Worm (Caenorhabditis elegans) whole organism, young adult: ENCODE data around the gene T01H3.3.

Experiments
- B0019.2 ChIP-seq: fragments of 200-800 bp; sonication (Bioruptor generic); conservative IDR thresholded peaks from 2 replicates; pipeline ENCODE4 v1.3.6; 2022; ENCODE audit warnings: missing genetic modification reagents, missing genetic modification characterization, missing compliant biosample characterization
- B0261.1 ChIP-seq: sonication (generic microtip); optimal IDR thresholded peaks from 2 replicates; lab custom pipeline; 2016; ENCODE audit warnings: mild to moderate bottlenecking, missing genetic modification characterization, moderate library complexity, missing compliant biosample characterization
- B0336.3 ChIP-seq: fragments of 200-800 bp; sonication (Bioruptor generic); IDR thresholded peaks from 2 replicates; pipeline ENCODE4 v1.3.6; 2022; ENCODE audit warnings: missing genetic modification characterization, missing compliant biosample characterization
- C17E4.6 ChIP-seq: fragments of 200-800 bp; sonication (Bioruptor generic); IDR thresholded peaks from 2 replicates; pipeline ENCODE4 v1.3.6; 2022; ENCODE audit warnings: missing genetic modification reagents, missing genetic modification characterization, missing compliant biosample characterization
- F10E7.11 ChIP-seq: sonication (generic microtip); optimal IDR thresholded peaks from 2 replicates; lab custom pipeline; 2017; ENCODE audit warnings: mild to moderate bottlenecking, missing genetic modification characterization, moderate library complexity, missing compliant biosample characterization
- F23B12.7 ChIP-seq: sonication (generic microtip); optimal IDR thresholded peaks from 2 replicates; lab custom pipeline; 2017; ENCODE audit warnings: missing genetic modification characterization, mild to moderate bottlenecking, missing compliant biosample characterization, antibody characterized with exemption, moderate library complexity; ENCODE audit not compliant: insufficient read depth
- Y56A3A.18 ChIP-seq: fragments of 200-800 bp; sonication (Bioruptor generic); IDR thresholded peaks from 2 replicates; pipeline ENCODE4 v1.3.6; 2022; ENCODE audit warnings: missing genetic modification reagents, missing genetic modification characterization, missing compliant biosample characterization
- ZK185.1 ChIP-seq: sonication (generic microtip); optimal IDR thresholded peaks from 2 replicates; lab custom pipeline; 2016; ENCODE audit warnings: mild to moderate bottlenecking, missing genetic modification characterization, missing compliant biosample characterization; ENCODE audit not compliant: poor library complexity, severe bottlenecking
- ama-1 ChIP-seq, 3 experiments: fragments of 150-350 bp in 1 of 3; sonication (generic microtip) in 2 of 3; optimal IDR thresholded peaks; 2 replicates each; lab custom pipeline; 2014 to 2018; ENCODE audit warnings: missing biosample characterization in 2 of 3, missing genetic modification characterization in 2 of 3, missing genetic modification reagents in 2 of 3
- attf-3 ChIP-seq: fragments of 200-800 bp; sonication (Bioruptor generic); conservative IDR thresholded peaks from 2 replicates; pipeline ENCODE4 v1.3.6; 2022; ENCODE audit warnings: missing genetic modification reagents, missing genetic modification characterization, missing compliant biosample characterization
- ccch-3 ChIP-seq: fragments of 200-800 bp; sonication (Bioruptor generic); optimal IDR thresholded peaks from 2 replicates; lab custom pipeline; 2018; ENCODE audit warnings: mild to moderate bottlenecking, missing genetic modification characterization, missing compliant biosample characterization
- cebp-1 ChIP-seq, 2 experiments: fragments of 200-800 bp in 1 of 2; sonication (Bioruptor generic) in 1 of 2; sonication (generic microtip) in 1 of 2; IDR thresholded peaks in 1 of 2; optimal IDR thresholded peaks in 1 of 2; 2 replicates each; pipeline versions ENCODE4 v1.3.6 to Lab custom; 2017 to 2022; ENCODE audit warnings: missing compliant biosample characterization in 2 of 2, missing genetic modification characterization in 2 of 2, mild to moderate bottlenecking in 1 of 2, missing genetic modification reagents in 1 of 2, moderate library complexity in 1 of 2
- ceh-100 ChIP-seq: fragments of 200-800 bp; sonication (Bioruptor generic); IDR thresholded peaks from 2 replicates; pipeline ENCODE4 v1.3.6; 2022; ENCODE audit warnings: missing genetic modification reagents, missing genetic modification characterization, missing compliant biosample characterization
- ceh-27 ChIP-seq: fragments of 200-800 bp; sonication (Bioruptor generic); optimal IDR thresholded peaks from 2 replicates; lab custom pipeline; 2018; ENCODE audit warnings: mild to moderate bottlenecking, missing genetic modification characterization, moderate library complexity, missing compliant biosample characterization
- ceh-91 ChIP-seq: fragments of 200-800 bp; sonication (Bioruptor generic); IDR thresholded peaks from 2 replicates; pipeline ENCODE4 v1.3.6; 2022; ENCODE audit warnings: missing genetic modification reagents, missing genetic modification characterization, missing compliant biosample characterization
- dpl-1 ChIP-seq: fragments of 150-350 bp; optimal IDR thresholded peaks from 2 replicates; lab custom pipeline; 2014; ENCODE audit warnings: missing biosample characterization, missing genetic modification reagents, missing genetic modification characterization
- egl-18 ChIP-seq: fragments of 200-800 bp; sonication (Bioruptor generic); IDR thresholded peaks from 2 replicates; pipeline ENCODE4 v1.3.6; 2022; ENCODE audit warnings: missing genetic modification reagents, missing genetic modification characterization, missing compliant biosample characterization
- egrh-3 ChIP-seq: fragments of 200-800 bp; sonication (Bioruptor generic); IDR thresholded peaks from 2 replicates; pipeline ENCODE4 v1.3.6; 2022; ENCODE audit warnings: missing genetic modification reagents, missing genetic modification characterization, missing compliant biosample characterization
- ets-4 ChIP-seq: fragments of 200-800 bp; sonication (Bioruptor generic); optimal IDR thresholded peaks from 2 replicates; lab custom pipeline; 2018; ENCODE audit warnings: mild to moderate bottlenecking, missing genetic modification characterization, missing compliant biosample characterization
- let-607 ChIP-seq, 2 experiments: fragments of 200-800 bp in 1 of 2; sonication (Bioruptor generic) in 1 of 2; sonication (generic microtip) in 1 of 2; optimal IDR thresholded peaks; 2 replicates each; lab custom pipeline; 2016 to 2018; ENCODE audit warnings: mild to moderate bottlenecking in 2 of 2, missing compliant biosample characterization in 2 of 2, missing genetic modification characterization in 2 of 2, moderate library complexity in 2 of 2, missing genotype in 1 of 2
- lir-1 ChIP-seq: fragments of 200-800 bp; sonication (Bioruptor generic); conservative IDR thresholded peaks from 2 replicates; pipeline ENCODE4 v1.3.6; 2022; ENCODE audit warnings: missing genetic modification reagents, missing genetic modification characterization, missing compliant biosample characterization
- mes-4 ChIP-seq: sonication (generic microtip); optimal IDR thresholded peaks from 2 replicates; lab custom pipeline; 2016; ENCODE audit warnings: missing genotype, missing genetic modification characterization, missing compliant biosample characterization
- nfya-2 ChIP-seq: fragments of 200-800 bp; sonication (Bioruptor generic); IDR thresholded peaks from 2 replicates; pipeline ENCODE4 v1.3.6; 2022; ENCODE audit warnings: missing genetic modification reagents, missing genetic modification characterization, missing compliant biosample characterization
- nhr-179 ChIP-seq: sonication (generic microtip); optimal IDR thresholded peaks from 2 replicates; lab custom pipeline; 2016; ENCODE audit warnings: mild to moderate bottlenecking, missing genetic modification characterization, missing compliant biosample characterization
- nhr-90 ChIP-seq: sonication (generic microtip); optimal IDR thresholded peaks from 2 replicates; lab custom pipeline; 2016; ENCODE audit warnings: missing genotype, mild to moderate bottlenecking, missing genetic modification characterization, missing compliant biosample characterization
- rcor-1 ChIP-seq: fragments of 200-800 bp; sonication (Bioruptor generic); IDR thresholded peaks from 2 replicates; pipeline ENCODE4 v1.3.6; 2022; ENCODE audit warnings: missing genetic modification reagents, missing genetic modification characterization, missing compliant biosample characterization
- rpc-1 ChIP-seq, 2 experiments: fragments of 150-350 bp in 1 of 2; sonication (generic microtip) in 1 of 2; optimal IDR thresholded peaks; 2 replicates each; lab custom pipeline; 2014 to 2018; ENCODE audit warnings: missing biosample characterization in 1 of 2, missing genetic modification characterization in 1 of 2, missing genetic modification reagents in 1 of 2, missing genotype in 1 of 2
- sdz-38 ChIP-seq: sonication (generic microtip); optimal IDR thresholded peaks from 2 replicates; lab custom pipeline; 2016; ENCODE audit warnings: missing genotype, missing genetic modification characterization, missing compliant biosample characterization
- snpc-3.4 ChIP-seq: sonication (generic microtip); optimal IDR thresholded peaks from 2 replicates; lab custom pipeline; 2017; ENCODE audit warnings: missing genetic modification characterization, mild to moderate bottlenecking, missing compliant biosample characterization, antibody characterized with exemption, moderate library complexity, missing genotype, missing genetic modification reagents
- tlf-1 ChIP-seq: fragments of 200-800 bp; sonication (Bioruptor generic); optimal IDR thresholded peaks from 2 replicates; lab custom pipeline; 2018; ENCODE audit warnings: mild to moderate bottlenecking, missing genetic modification characterization, missing compliant biosample characterization
- unc-130 ChIP-seq: sonication (generic microtip); optimal IDR thresholded peaks from 2 replicates; lab custom pipeline; 2016; ENCODE audit warnings: missing genetic modification reagents, missing genetic modification characterization, missing compliant biosample characterization
- unc-62 ChIP-seq: fragments of 150-350 bp; optimal IDR thresholded peaks from 2 replicates; lab custom pipeline; 2014; ENCODE audit warnings: missing biosample characterization, missing genetic modification reagents, missing genetic modification characterization
- zim-3 ChIP-seq: sonication (generic microtip); optimal IDR thresholded peaks from 2 replicates; lab custom pipeline; 2017; ENCODE audit warnings: mild to moderate bottlenecking, missing genetic modification characterization, moderate library complexity, missing compliant biosample characterization
- ztf-25 ChIP-seq: fragments of 200-800 bp; sonication (Bioruptor generic); IDR thresholded peaks from 2 replicates; pipeline ENCODE4 v1.3.6; 2022; ENCODE audit warnings: missing genetic modification reagents, missing genetic modification characterization, missing compliant biosample characterization
- ztf-28 ChIP-seq: fragments of 200-800 bp; sonication (Bioruptor generic); IDR thresholded peaks from 2 replicates; pipeline ENCODE4 v1.3.6; 2022; ENCODE audit warnings: missing genetic modification reagents, missing genetic modification characterization, missing compliant biosample characterization
- ztf-6 ChIP-seq: fragments of 200-800 bp; sonication (Bioruptor generic); IDR thresholded peaks from 2 replicates; pipeline ENCODE4 v1.3.6; 2022; ENCODE audit warnings: missing genetic modification reagents, missing genetic modification characterization, missing compliant biosample characterization

T01H3.3 gene

DNA sequence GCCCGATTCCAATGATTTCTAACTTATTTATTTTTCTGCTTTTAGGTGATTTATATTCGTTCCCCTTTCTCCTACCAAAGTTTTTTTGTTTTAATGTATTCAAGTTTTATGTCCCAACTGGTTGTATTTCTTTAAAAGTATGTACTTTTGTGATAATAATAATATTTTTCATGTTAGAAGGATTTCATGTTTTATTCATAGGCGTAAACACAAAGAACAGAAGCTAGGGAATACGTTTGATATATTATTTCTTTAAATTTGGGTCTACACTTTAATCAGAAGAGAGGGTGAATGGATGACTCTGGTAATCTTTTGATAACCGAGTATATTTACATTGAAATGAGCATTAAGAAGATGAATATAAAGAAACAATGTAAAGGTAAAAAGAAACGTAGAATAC is 7.6 kb downstream of the T01H3.3 start (continued):
- TF ChIP-seq cebp-1 (GFP tag; IDR thresholded peaks at IDR 0.05; lab: Robert Waterston, UW), result no peak
- peak; percentile 6 for TF ChIP-seq cebp-1 (tag; optimal IDR thresholded peaks at IDR 0.05; lab: Kevin White, UChicago)
- 0 out of 2 replicates have a peak, but pooled peaks have one; percentile 19 for TF ChIP-seq ztf-28 (GFP tag; lab: Robert Waterston, UW)
- no peak for TF ChIP-seq ceh-27 (GFP tag; lab: Kevin White, UChicago)
- no peak for TF ChIP-seq dpl-1
- TF ChIP-seq B0336.3 (GFP tag; lab: Robert Waterston, UW), result peak; percentile 25; the same call in 1 of the 2 replicates
- TF ChIP-seq unc-62 (GFP tag; lab: Kevin White, UChicago), result no peak
- TF ChIP-seq B0261.1 (tag; lab: Kevin White, UChicago), result no peak
- TF ChIP-seq Y56A3A.18 (GFP tag; lab: Robert Waterston, UW), result no peak
- TF ChIP-seq B0019.2 (GFP tag; lab: Robert Waterston, UW), result no peak
- TF ChIP-seq tlf-1 (GFP tag; lab: Kevin White, UChicago), result peak; percentile 24
- TF ChIP-seq ama-1 (optimal IDR thresholded peaks at IDR 0.05; lab: Kevin White, UChicago), result no peak
- TF ChIP-seq ama-1 (GFP tag; optimal IDR thresholded peaks at IDR 0.05; lab: Kevin White, UChicago), result no peak
- no peak for TF ChIP-seq rcor-1
- TF ChIP-seq ets-4, result no peak
- no peak for TF ChIP-seq ztf-25 (GFP tag; lab: Robert Waterston, UW)
- peak; percentile 72 for TF ChIP-seq snpc-3.4
- no peak for TF ChIP-seq zim-3
- TF ChIP-seq, all 124 proteins: peak for 26

DNA sequence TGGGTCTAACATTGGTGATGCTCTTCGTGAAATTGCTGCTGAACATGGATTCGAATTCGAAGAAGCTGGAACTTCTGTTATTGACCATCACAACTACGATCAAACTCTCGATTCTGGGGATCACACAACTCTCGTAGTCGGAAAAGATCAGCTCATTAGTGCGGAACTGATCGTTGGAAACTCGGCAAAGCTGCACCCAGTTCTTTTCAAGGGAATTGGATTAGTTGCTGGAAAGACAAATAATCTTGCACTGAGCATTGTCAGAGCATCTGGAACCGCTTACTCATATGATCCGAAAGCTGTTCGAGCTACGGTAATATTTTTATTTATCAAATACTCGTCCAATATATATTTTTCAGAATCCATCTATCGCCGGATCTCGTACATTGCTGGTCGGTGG is 8.8 kb downstream of the T01H3.3 start:
- TF ChIP-seq ceh-91 (GFP tag; lab: Robert Waterston, UW) (no peak), B0019.2 (GFP tag; lab: Robert Waterston, UW) (no peak), nhr-90 (tag; lab: Kevin White, UChicago) (no peak), B0336.3 (GFP tag; lab: Robert Waterston, UW) (no peak), ZK185.1 (tag; lab: Kevin White, UChicago) (no peak), F10E7.11 (tag; lab: Kevin White, UChicago) (no peak), ccch-3 (GFP tag; lab: Kevin White, UChicago) (no peak), nfya-2 (GFP tag; lab: Robert Waterston, UW) (no peak), mes-4 (tag; lab: Kevin White, UChicago) (no peak), ztf-25 (GFP tag; lab: Robert Waterston, UW) (no peak), C17E4.6 (GFP tag; lab: Robert Waterston, UW) (no peak), sdz-38 (tag; lab: Kevin White, UChicago) (no peak), ama-1 (optimal IDR thresholded peaks at IDR 0.05; lab: Kevin White, UChicago) (no peak), ama-1 (GFP tag; optimal IDR thresholded peaks at IDR 0.05; lab: Kevin White, UChicago) (no peak), egrh-3 (GFP tag; lab: Robert Waterston, UW) (no peak), unc-130 (GFP tag; lab: Kevin White, UChicago) (no peak), ceh-27 (GFP tag; lab: Kevin White, UChicago) (no peak), ceh-100 (GFP tag; lab: Robert Waterston, UW) (no peak), ztf-6 (GFP tag; lab: Robert Waterston, UW) (no peak), nhr-179 (tag; lab: Kevin White, UChicago) (no peak), lir-1 (GFP tag; lab: Robert Waterston, UW) (no peak)

- TF ChIP-seq let-607 (tag; optimal IDR thresholded peaks at IDR 0.05; lab: Kevin White, UChicago), result peak; percentile 63 to 72
- TF ChIP-seq attf-3 (GFP tag; lab: Robert Waterston, UW), result peak; percentile 22; the same call in 1 of the 2 replicates
- TF ChIP-seq rpc-1 (optimal IDR thresholded peaks at IDR 0.05; lab: Kevin White, UChicago), result no peak
- no peak for TF ChIP-seq rpc-1 (tag; optimal IDR thresholded peaks at IDR 0.05; lab: Kevin White, UChicago)
- no peak for TF ChIP-seq egl-18 (GFP tag; lab: Robert Waterston, UW)
- TF ChIP-seq ztf-28 (GFP tag; lab: Robert Waterston, UW), result no peak
- TF ChIP-seq F23B12.7 (tag; lab: Kevin White, UChicago), result no peak
These were observed 9.5 kb downstream of the T01H3.3 start, which contains the start of gene ostb-1 for ce11 chrII:7864207-7864606. ostb-1 (plus strand) TSS chrII:7864507.
